Worm (Caenorhabditis elegans) whole organism, midembryonic: ENCODE results near the gene old-1.

Experiments
- T22C8.4 ChIP-seq: fragments of 200-800 bp; sonication (Bioruptor generic); IDR thresholded peaks from 2 replicates; pipeline ENCODE4 v1.3.6; 2022; ENCODE audit warnings: missing genetic modification characterization, missing compliant biosample characterization
- cog-1 ChIP-seq: sonication (generic microtip); optimal IDR thresholded peaks from 2 replicates; lab custom pipeline; 2016; ENCODE audit warnings: missing genetic modification characterization, missing compliant biosample characterization
- flt-1 ChIP-seq: fragments of 200-800 bp; sonication (Bioruptor generic); IDR thresholded peaks from 2 replicates; pipeline ENCODE4 v1.3.6; 2022; ENCODE audit warnings: missing genetic modification characterization, missing compliant biosample characterization
- med-1 ChIP-seq: sonication (generic microtip); optimal IDR thresholded peaks from 2 replicates; lab custom pipeline; 2017; ENCODE audit warnings: missing genetic modification characterization, mild to moderate bottlenecking, missing compliant biosample characterization, antibody characterized with exemption, missing genetic modification reagents; ENCODE audit not compliant: insufficient read depth
- ref-1 ChIP-seq: fragments of 200-800 bp; sonication (Bioruptor generic); conservative IDR thresholded peaks from 2 replicates; pipeline ENCODE4 v1.3.6; 2022; ENCODE audit warnings: missing genetic modification reagents, missing genetic modification characterization, missing compliant biosample characterization
- tab-1 ChIP-seq: fragments of 200-800 bp; sonication (Bioruptor generic); IDR thresholded peaks from 2 replicates; pipeline ENCODE4 v1.3.6; 2022; ENCODE audit warnings: missing genetic modification characterization, missing compliant biosample characterization
- ztf-23 ChIP-seq: fragments of 200-800 bp; sonication (Bioruptor generic); IDR thresholded peaks from 2 replicates; pipeline ENCODE4 v1.3.6; 2022; ENCODE audit warnings: missing genetic modification reagents, missing genetic modification characterization, missing compliant biosample characterization
- ztf-29 ChIP-seq: fragments of 200-800 bp; sonication (Bioruptor generic); IDR thresholded peaks from 2 replicates; pipeline ENCODE4 v1.3.6; 2022; ENCODE audit warnings: missing genetic modification reagents, missing genetic modification characterization, missing compliant biosample characterization

- TF ChIP-seq ztf-29 (GFP tag; lab: Robert Waterston, UW), result no peak
- no peak for TF ChIP-seq ztf-23
- TF ChIP-seq flt-1, result no peak
- no peak for TF ChIP-seq med-1
- no peak for TF ChIP-seq cog-1
- no peak for TF ChIP-seq T22C8.4 (GFP tag; lab: Robert Waterston, UW)
- TF ChIP-seq ref-1 (GFP tag; lab: Robert Waterston, UW), result no peak
- TF ChIP-seq tab-1, result no peak
Observed at ce11 chrII:9840313-9840712, 28.2 kb downstream of the old-1 start, which contains the start of gene ZK938.11.
